Worm (Caenorhabditis elegans): ENCODE measurements around the gene acr-14.

Gene acr-14

DNA sequence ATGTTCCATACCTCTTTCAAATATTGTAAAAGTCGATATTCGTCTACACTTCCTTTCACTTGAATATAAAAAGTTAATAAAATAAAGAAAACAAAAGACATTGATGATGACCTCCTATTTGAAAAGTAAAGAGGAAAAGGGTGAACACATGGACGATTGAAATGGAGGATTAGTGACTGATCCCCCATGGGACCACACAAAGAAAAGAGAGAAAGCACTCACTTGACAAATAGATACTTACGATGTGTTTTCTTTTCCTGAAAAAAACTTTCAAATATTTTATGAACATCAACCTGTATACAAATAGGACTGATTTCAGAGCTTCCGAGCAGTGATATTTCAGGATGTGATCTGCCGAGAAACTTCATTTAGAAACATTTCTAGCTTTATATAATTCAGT is at the start of gene acr-14:
TSS of gene acr-14 (minus strand) at position 101 of the 400 bp plus-strand sequence.
- TF ChIP-seq dmd-8 (GFP tag; IDR thresholded peaks at IDR 0.05): no peak
- TF ChIP-seq pha-4 (GFP tag; IDR thresholded peaks at IDR 0.05): no peak
- TF ChIP-seq pha-4 (tag; optimal IDR thresholded peaks at IDR 0.05): no peak
- no peak for TF ChIP-seq nhr-41 (GFP tag; IDR thresholded peaks at IDR 0.05)
- TF ChIP-seq fos-1 (tag; optimal IDR thresholded peaks at IDR 0.05): no peak
- TF ChIP-seq nhr-102 (tag; optimal IDR thresholded peaks at IDR 0.05): no peak
- TF ChIP-seq mep-1 (tag; optimal IDR thresholded peaks at IDR 0.05): no peak
- no peak for TF ChIP-seq nhr-48 (tag; optimal IDR thresholded peaks at IDR 0.05)
- TF ChIP-seq ama-1 (optimal IDR thresholded peaks at IDR 0.05): no peak
- TF ChIP-seq dpl-1 (GFP tag; optimal IDR thresholded peaks at IDR 0.05): no peak

DNA sequence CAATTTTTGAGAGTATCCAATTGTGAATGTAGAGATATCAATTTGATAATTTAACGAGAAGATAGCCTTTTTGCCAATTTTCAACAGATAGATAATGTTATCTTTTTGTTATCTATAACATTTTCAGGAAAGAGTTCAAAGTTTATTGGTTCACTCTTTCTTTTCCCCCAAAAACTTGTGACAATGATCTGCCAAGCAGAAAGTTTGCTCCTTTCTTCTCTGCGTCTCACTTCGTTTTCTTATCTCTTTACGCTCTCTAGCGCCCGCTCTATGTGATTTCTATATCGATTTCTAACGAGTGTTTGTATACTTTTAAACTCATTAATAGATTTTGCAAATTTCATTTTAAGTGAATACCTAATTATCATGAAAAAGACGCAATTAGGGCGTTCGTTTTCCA is 49.5 kb upstream of the acr-14 start:
- TF ChIP-seq mep-1 (tag; optimal IDR thresholded peaks at IDR 0.05): peak; percentile 23
- TF ChIP-seq lim-7 (GFP tag; IDR thresholded peaks at IDR 0.05): no peak
- no peak for TF ChIP-seq arid-1 (GFP tag; conservative IDR thresholded peaks at IDR 0.05)
- TF ChIP-seq R02D3.7 (tag; optimal IDR thresholded peaks at IDR 0.05): no peak
- TF ChIP-seq F44E2.7 (GFP tag; IDR thresholded peaks at IDR 0.05): no peak
- no peak for TF ChIP-seq tra-1 (GFP tag; IDR thresholded peaks at IDR 0.05)
- no peak for TF ChIP-seq lin-39 (tag; optimal IDR thresholded peaks at IDR 0.05)
- 0 out of 2 replicates have a peak, but pooled peaks have one; percentile 13 for TF ChIP-seq lin-1 (GFP tag; IDR thresholded peaks at IDR 0.05)
- no peak for TF ChIP-seq T26A8.4 (GFP tag; IDR thresholded peaks at IDR 0.05)
- TF ChIP-seq dve-1 (tag; optimal IDR thresholded peaks at IDR 0.05; ENCODE audit: insufficient read depth): peak; percentile 81
- TF ChIP-seq zag-1 (tag; optimal IDR thresholded peaks at IDR 0.05): no peak
- TF ChIP-seq snpc-4 (tag; optimal IDR thresholded peaks at IDR 0.05): no peak
- peak; percentile 52 for TF ChIP-seq nhr-28 (tag; optimal IDR thresholded peaks at IDR 0.05)
- TF ChIP-seq nhr-25 (tag; optimal IDR thresholded peaks at IDR 0.05; ENCODE audit: borderline replicate concordance, insufficient read depth): no peak
- TF ChIP-seq unc-62 (GFP tag; optimal IDR thresholded peaks at IDR 0.05 in 1 of 2): no peak
- TF ChIP-seq unc-62 (tag; optimal IDR thresholded peaks at IDR 0.05): no peak
- peak; percentile 51 for TF ChIP-seq hlh-11 (tag; optimal IDR thresholded peaks at IDR 0.05)
- no peak for TF ChIP-seq daf-16 (GFP tag; optimal IDR thresholded peaks at IDR 0.05)
- peak; percentile 76 for TF ChIP-seq daf-16 (tag; optimal IDR thresholded peaks at IDR 0.05)
- TF ChIP-seq lsy-2 (tag; optimal IDR thresholded peaks at IDR 0.05): peak in 1 of 2 experiments; percentile 23
- TF ChIP-seq php-3 (GFP tag; IDR thresholded peaks at IDR 0.05): no peak
- TF ChIP-seq dmd-6 (GFP tag; IDR thresholded peaks at IDR 0.05): peak; percentile 64
- no peak for TF ChIP-seq nhr-41 (GFP tag; IDR thresholded peaks at IDR 0.05)
- TF ChIP-seq hlh-30 (tag; optimal IDR thresholded peaks at IDR 0.05; ENCODE audit: insufficient read depth): peak; percentile 50
- TF ChIP-seq pqm-1 (tag; optimal IDR thresholded peaks at IDR 0.05): peak; percentile 48
- no peak for TF ChIP-seq cey-2 (tag; optimal IDR thresholded peaks at IDR 0.05; ENCODE audit: borderline replicate concordance, insufficient read depth)
- TF ChIP-seq pha-4 (GFP tag; IDR thresholded peaks at IDR 0.05): peak; percentile 29; the same call in 1 of the 2 replicates
- TF ChIP-seq pha-4 (tag; optimal IDR thresholded peaks at IDR 0.05): peak; percentile 37
- no peak for TF ChIP-seq ama-1 (optimal IDR thresholded peaks at IDR 0.05)

DNA sequence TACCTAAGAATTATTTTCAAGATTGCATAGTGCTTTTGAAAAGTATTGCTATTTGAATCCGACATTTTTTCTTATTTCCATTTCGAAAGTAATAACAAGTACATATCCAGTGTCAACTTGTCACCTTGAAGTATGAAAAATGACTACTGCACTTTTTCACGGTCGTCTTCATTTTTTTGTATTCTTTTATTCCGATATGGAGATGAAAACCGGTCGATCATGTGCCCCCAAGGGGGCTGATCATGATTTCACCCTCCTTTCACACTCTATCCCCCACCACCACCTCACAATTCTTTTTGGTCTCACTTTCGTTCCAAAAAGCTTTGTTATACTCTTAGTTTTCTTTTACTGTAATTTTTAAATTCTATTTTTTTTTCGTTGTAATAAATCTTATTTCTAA is 48.9 kb upstream of the acr-14 start:
- peak in 1 of 2 experiments; percentile 23 for TF ChIP-seq unc-62 (GFP tag; optimal IDR thresholded peaks at IDR 0.05 in 1 of 2)
- no peak for TF ChIP-seq unc-62 (tag; optimal IDR thresholded peaks at IDR 0.05)
- TF ChIP-seq mep-1 (tag; optimal IDR thresholded peaks at IDR 0.05): peak; percentile 14
- TF ChIP-seq hlh-30 (tag; optimal IDR thresholded peaks at IDR 0.05; ENCODE audit: insufficient read depth): peak; percentile 60
- TF ChIP-seq aha-1 (tag): peak; percentile 56
- no peak for TF ChIP-seq dmd-8 (GFP tag; IDR thresholded peaks at IDR 0.05)
- no peak for TF ChIP-seq rbr-2 (tag; optimal IDR thresholded peaks at IDR 0.05)

DNA sequence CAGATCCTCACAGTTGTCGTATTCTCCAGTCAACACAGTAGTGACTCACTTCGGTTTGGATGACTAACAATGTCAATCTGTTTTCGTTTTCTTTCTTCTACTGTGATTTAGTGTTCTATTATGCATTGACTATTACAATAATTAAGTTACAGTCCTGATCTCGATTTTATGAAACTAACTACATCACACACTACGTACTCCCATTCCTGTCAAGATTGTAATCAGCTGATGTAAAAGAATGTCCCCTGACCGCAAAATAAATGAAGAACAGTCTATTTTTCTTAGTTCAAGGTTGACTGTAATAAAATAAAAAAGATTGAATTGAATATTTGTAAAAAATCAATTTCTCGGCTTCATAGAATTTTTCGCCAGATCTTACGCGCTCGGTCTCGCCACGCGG is 48.4 kb upstream of the acr-14 start:
- TF ChIP-seq unc-62 (GFP tag; optimal IDR thresholded peaks at IDR 0.05 in 1 of 2) (peak in 1 of 2 experiments; percentile 75), unc-62 (tag; optimal IDR thresholded peaks at IDR 0.05) (no peak), dve-1 (tag; optimal IDR thresholded peaks at IDR 0.05; ENCODE audit: insufficient read depth) (peak; percentile 17), aha-1 (tag) (no peak), hlh-30 (tag; optimal IDR thresholded peaks at IDR 0.05; ENCODE audit: insufficient read depth) (peak; percentile 17), dmd-8 (GFP tag; IDR thresholded peaks at IDR 0.05) (no peak), nhr-28 (tag; optimal IDR thresholded peaks at IDR 0.05) (peak; percentile 76)

Measured in whole organism, L4 larva.